Fruit fly (Drosophila melanogaster) whole organism, wandering third instar larva: ENCODE data around the gene Rab26.
A peak's percentile ranks its signal among the peaks of the same experiment; 100 is the strongest.

ENCODE experiments used
- CG32264 ChIP-seq: fragments of 200-800 bp; sonication (Bioruptor generic); optimal IDR thresholded peaks from 2 replicates; lab custom pipeline; 2016; ENCODE audit warnings: missing biosample characterization, missing genetic modification characterization
- CG9705 ChIP-seq: fragments of 200-800 bp; sonication (Bioruptor generic); optimal IDR thresholded peaks from 2 replicates; lab custom pipeline; 2018; ENCODE audit warnings: missing biosample characterization, mild to moderate bottlenecking, missing genetic modification characterization
- CrebA ChIP-seq: fragments of 200-800 bp; sonication (Bioruptor generic); optimal IDR thresholded peaks from 2 replicates; lab custom pipeline; 2016; ENCODE audit warnings: missing biosample characterization, mild to moderate bottlenecking, missing genetic modification characterization, borderline replicate concordance
- Dfd ChIP-seq: fragments of >200 bp; optimal IDR thresholded peaks from 2 replicates; lab custom pipeline; 2017; ENCODE audit warnings: missing biosample characterization, missing genetic modification characterization
- Dif ChIP-seq: fragments of 200-275, 200-300 bp; sonication (Bioruptor generic); optimal IDR thresholded peaks from 2 replicates; lab custom pipeline; 2018; ENCODE audit warnings: missing biosample characterization, missing genetic modification characterization; ENCODE audit not compliant: partially characterized antibody
- GATAd ChIP-seq: sonication (Bioruptor generic); optimal IDR thresholded peaks from 2 replicates; lab custom pipeline; 2016; ENCODE audit warnings: missing biosample characterization, missing genetic modification characterization
- HLH106 ChIP-seq: fragments of 200-800 bp; optimal IDR thresholded peaks from 3 replicates; lab custom pipeline; 2019; ENCODE audit warnings: missing biosample characterization, mild to moderate bottlenecking, missing genetic modification characterization, moderate library complexity
- Hnf4 ChIP-seq: fragments of 200-800 bp; sonication (Bioruptor generic); optimal IDR thresholded peaks from 2 replicates; lab custom pipeline; 2016; ENCODE audit warnings: missing biosample characterization, mild to moderate bottlenecking, missing genetic modification characterization
- Hr78 ChIP-seq: fragments of >200 bp; optimal IDR thresholded peaks from 2 replicates; lab custom pipeline; 2017; ENCODE audit warnings: missing biosample characterization, missing genetic modification characterization
- Hr83 ChIP-seq: fragments of 200-300 bp; sonication (Bioruptor generic); optimal IDR thresholded peaks from 2 replicates; lab custom pipeline; 2016; ENCODE audit warnings: missing biosample characterization, mild to moderate bottlenecking, missing genetic modification characterization, moderate library complexity; ENCODE audit not compliant: poor library complexity, severe bottlenecking
- Jra ChIP-seq: sonication (Bioruptor generic); optimal IDR thresholded peaks from 2 replicates; lab custom pipeline; 2016; ENCODE audit warnings: missing biosample characterization, missing genetic modification characterization
- Mio ChIP-seq: sonication (Bioruptor generic); optimal IDR thresholded peaks from 2 replicates; lab custom pipeline; 2016; ENCODE audit warnings: missing biosample characterization, missing genetic modification characterization
- Myc ChIP-seq: fragments of >200 bp; optimal IDR thresholded peaks from 2 replicates; lab custom pipeline; 2017
- N ChIP-seq: fragments of >200 bp; optimal IDR thresholded peaks from 2 replicates; lab custom pipeline; 2018; ENCODE audit warnings: missing biosample characterization, missing external identifiers, missing genetic modification characterization
- OdsH ChIP-seq: fragments of 200-800 bp; sonication (Bioruptor generic); optimal IDR thresholded peaks from 2 replicates; lab custom pipeline; 2016; ENCODE audit warnings: missing biosample characterization, mild to moderate bottlenecking, missing genetic modification characterization
- Rel ChIP-seq, 2 experiments: fragments of 200-800 bp; sonication (Bioruptor generic) in 1 of 2; optimal IDR thresholded peaks; 2 replicates in 1 of 2; 3 replicates in 1 of 2; lab custom pipeline; 2016 to 2019; ENCODE audit warnings: mild to moderate bottlenecking in 2 of 2, missing biosample characterization in 2 of 2, missing genetic modification characterization in 2 of 2, moderate library complexity in 1 of 2
- Sp1 ChIP-seq: fragments of 200-800 bp; sonication (Bioruptor generic); optimal IDR thresholded peaks from 3 replicates; lab custom pipeline; 2019; ENCODE audit warnings: missing biosample characterization, mild to moderate bottlenecking, missing genetic modification characterization, moderate library complexity
- Vsx2 ChIP-seq: fragments of 200-300, 225-300 bp; sonication (Bioruptor generic); optimal IDR thresholded peaks from 2 replicates; lab custom pipeline; 2018; ENCODE audit warnings: missing biosample characterization, missing genetic modification characterization; ENCODE audit not compliant: partially characterized antibody
- br ChIP-seq: fragments of 200-800 bp; sonication (Bioruptor generic); optimal IDR thresholded peaks from 2 replicates; lab custom pipeline; 2016; ENCODE audit warnings: missing biosample characterization, missing genetic modification characterization
- brk ChIP-seq: fragments of 200-800 bp; sonication (Bioruptor generic); optimal IDR thresholded peaks from 2 replicates; lab custom pipeline; 2016; ENCODE audit warnings: missing biosample characterization, mild to moderate bottlenecking, missing genetic modification characterization
- dl ChIP-seq, 2 experiments: fragments of 175-275, 200-275 bp in 1 of 2; fragments of 200-275 bp in 1 of 2; sonication (Bioruptor generic); optimal IDR thresholded peaks; lab custom pipeline; 2018; ENCODE audit warnings: mild to moderate bottlenecking in 2 of 2, missing biosample characterization in 2 of 2, missing genetic modification characterization in 2 of 2, moderate library complexity in 2 of 2; ENCODE audit not compliant: partially characterized antibody in 2 of 2, insufficient read depth in 1 of 2
- dmrt93B ChIP-seq: fragments of 200-800 bp; sonication (Bioruptor generic); optimal IDR thresholded peaks from 2 replicates; lab custom pipeline; 2018; ENCODE audit warnings: missing biosample characterization, mild to moderate bottlenecking, missing genetic modification characterization
- dsf ChIP-seq: sonication (Bioruptor generic); optimal IDR thresholded peaks from 2 replicates; lab custom pipeline; 2016; ENCODE audit warnings: missing biosample characterization, missing genetic modification characterization, borderline replicate concordance
- ey ChIP-seq: fragments of 200-800 bp; sonication (Bioruptor generic); optimal IDR thresholded peaks from 2 replicates; lab custom pipeline; 2016; ENCODE audit warnings: missing biosample characterization, missing genetic modification characterization
- foxo ChIP-seq, 2 experiments: fragments of 200-800 bp; sonication (Bioruptor generic); optimal IDR thresholded peaks; 2 replicates in 1 of 2; 3 replicates in 1 of 2; lab custom pipeline; 2016 to 2017; ENCODE audit warnings: missing biosample characterization in 2 of 2, missing genetic modification characterization in 2 of 2
- fru ChIP-seq: fragments of 200-800 bp; sonication (Bioruptor generic); optimal IDR thresholded peaks from 3 replicates; lab custom pipeline; 2016; ENCODE audit warnings: missing biosample characterization, mild to moderate bottlenecking, missing genetic modification characterization
- h ChIP-seq: fragments of 200-800 bp; sonication (Bioruptor generic); optimal IDR thresholded peaks from 3 replicates; lab custom pipeline; 2016; ENCODE audit warnings: missing biosample characterization, mild to moderate bottlenecking, missing genetic modification characterization
- jim ChIP-seq: fragments of 175-275, 200-325 bp; sonication (Bioruptor generic); optimal IDR thresholded peaks from 2 replicates; lab custom pipeline; 2016; ENCODE audit warnings: missing biosample characterization, mild to moderate bottlenecking, missing genetic modification characterization
- lola ChIP-seq: fragments of >200 bp; optimal IDR thresholded peaks from 2 replicates; lab custom pipeline; 2017; ENCODE audit warnings: missing biosample characterization, missing genetic modification characterization
- pan ChIP-seq: fragments of >200 bp; optimal IDR thresholded peaks from 2 replicates; lab custom pipeline; 2017
- psq ChIP-seq: fragments of 200-800 bp; sonication (Bioruptor generic); optimal IDR thresholded peaks from 3 replicates; lab custom pipeline; 2017; ENCODE audit warnings: missing biosample characterization, mild to moderate bottlenecking, missing genetic modification characterization, moderate library complexity
- rgr ChIP-seq: fragments of 200-800 bp; sonication (Bioruptor generic); optimal IDR thresholded peaks from 3 replicates; lab custom pipeline; 2016; ENCODE audit warnings: missing biosample characterization, mild to moderate bottlenecking, missing genetic modification characterization
- sv ChIP-seq: fragments of 200-800 bp; sonication (Bioruptor generic); optimal IDR thresholded peaks from 3 replicates; lab custom pipeline; 2016; ENCODE audit warnings: missing biosample characterization, missing genetic modification characterization
- tai ChIP-seq: sonication (Bioruptor generic); optimal IDR thresholded peaks from 2 replicates; lab custom pipeline; 2016; ENCODE audit warnings: missing biosample characterization, missing genetic modification characterization
- usp ChIP-seq: fragments of >200 bp; optimal IDR thresholded peaks from 2 replicates; lab custom pipeline; 2017; ENCODE audit warnings: missing biosample characterization, missing genetic modification characterization
- woc ChIP-seq: sonication (Bioruptor generic); optimal IDR thresholded peaks from 2 replicates; lab custom pipeline; 2016; ENCODE audit warnings: missing biosample characterization, mild to moderate bottlenecking, missing genetic modification characterization

The Rab26 gene

dm6 chr3L:21277897-21278530, 40.6 kb upstream of the Rab26 start:
- no peak for TF ChIP-seq Rel (GFP tag; optimal IDR thresholded peaks at IDR 0.05; lab: Kevin White, UChicago)
- TF ChIP-seq Rel (tag; optimal IDR thresholded peaks at IDR 0.05; lab: Kevin White, UChicago) = peak; percentile 15
- TF ChIP-seq Vsx2 = peak; percentile 39
- peak; percentile 15 for TF ChIP-seq h (GFP tag; lab: Kevin White, UChicago)
- TF ChIP-seq usp (GFP tag; lab: Kevin White, UChicago) = no peak
- TF ChIP-seq Hr83 (GFP tag; lab: Kevin White, UChicago) = no peak
- no peak for TF ChIP-seq ey (GFP tag; lab: Kevin White, UChicago)
- TF ChIP-seq, all 38 proteins: peak for 3

dm6 chr3L:21279168-21279567, 39.4 kb upstream of the Rab26 start:
- TF ChIP-seq pan (lab: Kevin White, UChicago) (no peak), tai (no peak), psq (no peak), Vsx2 (no peak), N (GFP tag; lab: Kevin White, UChicago) (no peak), dsf (no peak), jim (GFP tag; lab: Kevin White, UChicago) (no peak), Hr78 (GFP tag; lab: Kevin White, UChicago) (no peak), Hnf4 (no peak), dmrt93B (GFP tag; lab: Kevin White, UChicago) (no peak), lola (GFP tag; lab: Kevin White, UChicago) (no peak), CrebA (no peak), Sp1 (no peak), Dfd (no peak), h (GFP tag; lab: Kevin White, UChicago) (no peak), Rel (GFP tag; optimal IDR thresholded peaks at IDR 0.05; lab: Kevin White, UChicago) (no peak), Rel (tag; optimal IDR thresholded peaks at IDR 0.05; lab: Kevin White, UChicago) (no peak), brk (GFP tag; lab: Kevin White, UChicago) (no peak), Hr83 (GFP tag; lab: Kevin White, UChicago) (no peak), usp (GFP tag; lab: Kevin White, UChicago) (no peak)
- TF ChIP-seq, all 38 proteins: peak for 0

dm6 chr3L:21279876-21280566, 38.6 kb upstream of the Rab26 start, which contains the start of gene AcCoAS:
Gene AcCoAS, minus strand, starts transcription at chr3L:21280243.
- TF ChIP-seq usp (GFP tag; lab: Kevin White, UChicago) (no peak), foxo (GFP tag; optimal IDR thresholded peaks at IDR 0.05; lab: Kevin White, UChicago) (peak; percentile 8 to 74), Dif (GFP tag; lab: Kevin White, UChicago) (no peak), dl (GFP tag; optimal IDR thresholded peaks at IDR 0.05; lab: Kevin White, UChicago; ENCODE audit: insufficient read depth in 1 of 2, partially characterized antibody in 2 of 2) (no peak), Myc (lab: Kevin White, UChicago) (no peak), CG32264 (GFP tag; lab: Kevin White, UChicago) (peak; percentile 4), woc (GFP tag; lab: Kevin White, UChicago) (no peak), CG9705 (GFP tag; lab: Kevin White, UChicago) (no peak), Rel (GFP tag; optimal IDR thresholded peaks at IDR 0.05; lab: Kevin White, UChicago) (no peak), Rel (tag; optimal IDR thresholded peaks at IDR 0.05; lab: Kevin White, UChicago) (peak; percentile 33), fru (GFP tag; lab: Kevin White, UChicago) (peak; percentile 63), HLH106 (peak; percentile 31), dsf (no peak), psq (peak; percentile 29), sv (GFP tag; lab: Kevin White, UChicago) (peak; percentile 4), N (GFP tag; lab: Kevin White, UChicago) (no peak), Hr78 (GFP tag; lab: Kevin White, UChicago) (no peak), ey (GFP tag; lab: Kevin White, UChicago) (peak; percentile 62), Mio (GFP tag; lab: Kevin White, UChicago) (peak; percentile 21), h (GFP tag; lab: Kevin White, UChicago) (peak; percentile 87), OdsH (GFP tag; lab: Kevin White, UChicago) (peak; percentile 65), Sp1 (peak; percentile 55), GATAd (no peak), dmrt93B (GFP tag; lab: Kevin White, UChicago) (no peak), br (GFP tag; lab: Kevin White, UChicago) (peak; percentile 68), rgr (peak; percentile 67), Hnf4 (peak; percentile 15), lola (GFP tag; lab: Kevin White, UChicago) (no peak), Hr83 (GFP tag; lab: Kevin White, UChicago) (peak; percentile 67), brk (GFP tag; lab: Kevin White, UChicago) (peak; percentile 29), Jra (GFP tag; lab: Kevin White, UChicago) (peak; percentile 47), Dfd (no peak)
